Worm (Caenorhabditis elegans): ENCODE results near the gene pudl-1.
A peak's percentile ranks its signal among the peaks of the same experiment; 100 is the strongest.

Gene pudl-1

ce11 chrIV:2846264-2846663 is 13.6 kb downstream of the pudl-1 start, which contains the start of gene Y54G2A.40:
Gene Y54G2A.40, plus strand, starts transcription at chrIV:2846476.
- no peak for TF ChIP-seq nfya-2 (GFP tag; IDR thresholded peaks at IDR 0.05)
- peak; percentile 6 for TF ChIP-seq nhr-80 (tag; optimal IDR thresholded peaks at IDR 0.05)
- peak; percentile 58 for TF ChIP-seq hmg-1.2 (GFP tag; IDR thresholded peaks at IDR 0.05)
- TF ChIP-seq attf-5 (GFP tag; optimal IDR thresholded peaks at IDR 0.05), result peak; percentile 55

ce11 chrIV:2849269-2849668 is 16.6 kb downstream of the pudl-1 start:
- TF ChIP-seq hrde-1 (tag; optimal IDR thresholded peaks at IDR 0.05; ENCODE audit: borderline replicate concordance) (no peak), cebp-2 (GFP tag; IDR thresholded peaks at IDR 0.05) (0 out of 2 replicates have a peak, but pooled peaks have one; percentile 26), snpc-4 (GFP tag; optimal IDR thresholded peaks at IDR 0.05) (no peak), snpc-4 (tag; optimal IDR thresholded peaks at IDR 0.05) (peak in 1 of 4 experiments; percentile 78), zfh-2 (GFP tag; conservative IDR thresholded peaks at IDR 0.05) (peak; percentile 64), madf-10 (tag; optimal IDR thresholded peaks at IDR 0.05) (no peak)

- no peak for TF ChIP-seq let-526 (GFP tag; IDR thresholded peaks at IDR 0.05)
- TF ChIP-seq F55B11.4 (tag; optimal IDR thresholded peaks at IDR 0.05; ENCODE audit: borderline replicate concordance, insufficient read depth), result no peak
- no peak for TF ChIP-seq mcd-1 (GFP tag; IDR thresholded peaks at IDR 0.05)
- TF ChIP-seq lag-1 (GFP tag; IDR thresholded peaks at IDR 0.05), result no peak
- no peak for TF ChIP-seq lsy-27 (tag; optimal IDR thresholded peaks at IDR 0.05; ENCODE audit: borderline replicate concordance, insufficient read depth)
- TF ChIP-seq egl-44 (GFP tag; IDR thresholded peaks at IDR 0.05), result no peak
- TF ChIP-seq ceh-79 (tag; optimal IDR thresholded peaks at IDR 0.05), result no peak
- TF ChIP-seq B0336.3 (GFP tag; IDR thresholded peaks at IDR 0.05), result no peak
- no peak for TF ChIP-seq hrde-1 (tag; optimal IDR thresholded peaks at IDR 0.05; ENCODE audit: borderline replicate concordance)
- no peak for TF ChIP-seq pha-4 (tag; optimal IDR thresholded peaks at IDR 0.05)
- TF ChIP-seq ztf-22 (GFP tag; optimal IDR thresholded peaks at IDR 0.05), result no peak
- TF ChIP-seq aptf-2 (GFP tag; conservative IDR thresholded peaks at IDR 0.05), result no peak
- no peak for TF ChIP-seq let-607 (tag; optimal IDR thresholded peaks at IDR 0.05)
- TF ChIP-seq zim-3 (tag; optimal IDR thresholded peaks at IDR 0.05), result no peak
- TF ChIP-seq nhr-80 (tag; optimal IDR thresholded peaks at IDR 0.05), result no peak
- no peak for TF ChIP-seq cebp-1 (GFP tag; IDR thresholded peaks at IDR 0.05)
- no peak for TF ChIP-seq cebp-1 (tag; optimal IDR thresholded peaks at IDR 0.05)
- no peak for TF ChIP-seq tlf-1 (GFP tag; optimal IDR thresholded peaks at IDR 0.05)
- no peak for TF ChIP-seq ztf-18 (tag; optimal IDR thresholded peaks at IDR 0.05)
- TF ChIP-seq madf-8 (GFP tag; conservative IDR thresholded peaks at IDR 0.05), result no peak
- TF ChIP-seq mxl-1 (tag; optimal IDR thresholded peaks at IDR 0.05), result no peak
Measured at ce11 chrIV:2850586-2850985, 17.9 kb downstream of the pudl-1 start, which contains the start of gene clec-85. Gene clec-85, plus strand, starts transcription at chrIV:2850886.

ce11 chrIV:2851625-2852024 is 18.9 kb downstream of the pudl-1 start:
- TF ChIP-seq attf-3 (GFP tag; conservative IDR thresholded peaks at IDR 0.05) (no peak), F10E7.11 (tag; optimal IDR thresholded peaks at IDR 0.05) (no peak), egl-44 (GFP tag; IDR thresholded peaks at IDR 0.05) (no peak), T07F8.4 (tag; optimal IDR thresholded peaks at IDR 0.05) (no peak), somi-1 (GFP tag; optimal IDR thresholded peaks at IDR 0.05) (no peak), snpc-1.3 (tag; optimal IDR thresholded peaks at IDR 0.05; ENCODE audit: insufficient read depth) (no peak), pha-4 (tag; optimal IDR thresholded peaks at IDR 0.05) (no peak), ztf-3 (GFP tag; optimal IDR thresholded peaks at IDR 0.05) (no peak), K12H6.12 (tag; optimal IDR thresholded peaks at IDR 0.05) (no peak), lsl-1 (GFP tag; optimal IDR thresholded peaks at IDR 0.05) (no peak), F55B11.4 (tag; optimal IDR thresholded peaks at IDR 0.05; ENCODE audit: borderline replicate concordance, insufficient read depth) (no peak), hmg-20 (GFP tag; IDR thresholded peaks at IDR 0.05) (no peak), dpff-1 (tag; optimal IDR thresholded peaks at IDR 0.05) (no peak), nhr-90 (tag; optimal IDR thresholded peaks at IDR 0.05) (no peak), die-1 (tag; optimal IDR thresholded peaks at IDR 0.05) (no peak)
